Worm (Caenorhabditis elegans): ENCODE data around the gene D2062.13.

ce11 chrII:2585493-2585892, 26.9 kb upstream of the D2062.13 start, which contains the start of gene sri-36:
- TF ChIP-seq ztf-29 (GFP tag; IDR thresholded peaks at IDR 0.05) = no peak
- no peak for TF ChIP-seq tab-1 (GFP tag; IDR thresholded peaks at IDR 0.05)
- no peak for TF ChIP-seq ref-1 (GFP tag; conservative IDR thresholded peaks at IDR 0.05)
- no peak for TF ChIP-seq med-1 (GFP tag; optimal IDR thresholded peaks at IDR 0.05; ENCODE audit: insufficient read depth)
- TF ChIP-seq cog-1 (tag; optimal IDR thresholded peaks at IDR 0.05) = no peak
- TF ChIP-seq ztf-23 (GFP tag; IDR thresholded peaks at IDR 0.05) = no peak
- no peak for TF ChIP-seq flt-1 (GFP tag; IDR thresholded peaks at IDR 0.05)
- TF ChIP-seq T22C8.4 (GFP tag; IDR thresholded peaks at IDR 0.05) = no peak

Measured in whole organism, midembryonic.